Fruit fly (Drosophila melanogaster) whole organism, prepupa: Measurements from ENCODE around the gene CG17570.

ENCODE experiments used
- Blimp-1 ChIP-seq: fragments of 200-800 bp; sonication (Bioruptor generic); optimal IDR thresholded peaks from 3 replicates; lab custom pipeline; 2017; ENCODE audit warnings: missing biosample characterization, missing genetic modification characterization, mild to moderate bottlenecking, moderate library complexity, missing genetic modification reagents
- CG10631 ChIP-seq: fragments of 200-800 bp; sonication (Bioruptor generic); optimal IDR thresholded peaks from 2 replicates; lab custom pipeline; 2016; ENCODE audit warnings: missing biosample characterization, missing genetic modification characterization
- CG10669 ChIP-seq: fragments of 200-800 bp; sonication (Bioruptor generic); optimal IDR thresholded peaks from 3 replicates; lab custom pipeline; 2018; ENCODE audit warnings: missing biosample characterization, mild to moderate bottlenecking, missing genetic modification characterization, moderate library complexity
- CG11294 ChIP-seq: fragments of 200-800 bp; sonication (Bioruptor generic); IDR thresholded peaks from 2 replicates; pipeline ENCODE4 v1.3.6; 2022; ENCODE audit warnings: missing biosample characterization, missing genetic modification characterization
- CG11902 ChIP-seq: fragments of 200-800 bp; sonication (Bioruptor generic); optimal IDR thresholded peaks from 3 replicates; lab custom pipeline; 2016; ENCODE audit warnings: missing biosample characterization, missing genetic modification characterization
- CG15336 ChIP-seq: fragments of 200-800 bp; sonication (Bioruptor generic); IDR thresholded peaks from 2 replicates; pipeline ENCODE4 v1.3.6; 2022; ENCODE audit warnings: missing biosample characterization, missing genetic modification characterization
- CG1621 ChIP-seq: fragments of 200-800 bp; sonication (Bioruptor generic); optimal IDR thresholded peaks from 3 replicates; lab custom pipeline; 2018; ENCODE audit warnings: missing biosample characterization, mild to moderate bottlenecking, missing genetic modification characterization
- CG16779 ChIP-seq: fragments of 200-800 bp; sonication (Bioruptor generic); optimal IDR thresholded peaks from 3 replicates; lab custom pipeline; 2017; ENCODE audit warnings: missing biosample characterization, mild to moderate bottlenecking, missing genetic modification characterization
- CG31627 ChIP-seq: fragments of 200-800 bp; sonication (Bioruptor generic); optimal IDR thresholded peaks from 3 replicates; lab custom pipeline; 2016; ENCODE audit warnings: missing biosample characterization, missing genetic modification characterization
- CG32006 ChIP-seq: fragments of 200-800 bp; sonication (Bioruptor generic); optimal IDR thresholded peaks from 3 replicates; lab custom pipeline; 2017; ENCODE audit warnings: missing biosample characterization, mild to moderate bottlenecking, missing genetic modification characterization
- CG3919 ChIP-seq: fragments of 200-800 bp; sonication (Bioruptor generic); optimal IDR thresholded peaks from 3 replicates; lab custom pipeline; 2016; ENCODE audit warnings: missing biosample characterization, missing genetic modification characterization
- CG6163 ChIP-seq: fragments of 200-800 bp; sonication (Bioruptor generic); IDR thresholded peaks from 3 replicates; pipeline ENCODE4 v1.3.6; 2022; ENCODE audit warnings: missing biosample characterization, missing genetic modification characterization
- CG6276 ChIP-seq: fragments of 200-800 bp; sonication (Bioruptor generic); optimal IDR thresholded peaks from 2 replicates; lab custom pipeline; 2017; ENCODE audit warnings: missing biosample characterization, mild to moderate bottlenecking, missing genetic modification characterization
- CG6808 ChIP-seq: fragments of 200-800 bp; sonication (Bioruptor generic); optimal IDR thresholded peaks from 3 replicates; lab custom pipeline; 2017; ENCODE audit warnings: missing biosample characterization, missing genetic modification characterization, mild to moderate bottlenecking, moderate library complexity, missing genetic modification reagents
- CG6854 ChIP-seq: fragments of 200-800 bp; sonication (Bioruptor generic); optimal IDR thresholded peaks from 2 replicates; lab custom pipeline; 2017; ENCODE audit warnings: missing biosample characterization, mild to moderate bottlenecking, missing genetic modification characterization
- CG7368 ChIP-seq: fragments of 200-800 bp; sonication (Bioruptor generic); optimal IDR thresholded peaks from 3 replicates; lab custom pipeline; 2016; ENCODE audit warnings: missing biosample characterization, missing genetic modification characterization
- CG8119 ChIP-seq: fragments of 200-800 bp; sonication (Bioruptor generic); IDR thresholded peaks from 3 replicates; pipeline ENCODE4 v1.3.6; 2022; ENCODE audit warnings: missing biosample characterization, missing genetic modification characterization
- CG8319 ChIP-seq: fragments of 200-800 bp; sonication (Bioruptor generic); optimal IDR thresholded peaks from 3 replicates; lab custom pipeline; 2016; ENCODE audit warnings: missing biosample characterization, missing genetic modification characterization
- CG8632 ChIP-seq: fragments of 200-800 bp; sonication (Bioruptor generic); optimal IDR thresholded peaks from 3 replicates; lab custom pipeline; 2016; ENCODE audit warnings: missing biosample characterization, missing genetic modification characterization
- CG9139 ChIP-seq: fragments of 200-800 bp; sonication (Bioruptor generic); optimal IDR thresholded peaks from 3 replicates; lab custom pipeline; 2017; ENCODE audit warnings: missing biosample characterization, mild to moderate bottlenecking, missing genetic modification characterization
- Eip75B ChIP-seq: fragments of 200-800 bp; sonication (Bioruptor generic); optimal IDR thresholded peaks from 3 replicates; lab custom pipeline; 2016; ENCODE audit warnings: missing biosample characterization, missing genetic modification characterization
- Eip78C ChIP-seq: fragments of 200-800 bp; sonication (Bioruptor generic); peaks from one replicate; lab custom pipeline; 2016; ENCODE audit warnings: missing biosample characterization, missing genetic modification characterization
- Ets21C ChIP-seq: fragments of 200-800 bp; sonication (Bioruptor generic); optimal IDR thresholded peaks from 3 replicates; lab custom pipeline; 2016; ENCODE audit warnings: missing biosample characterization, missing genetic modification characterization
- Ets96B ChIP-seq: fragments of 200-800 bp; optimal IDR thresholded peaks from 2 replicates; lab custom pipeline; 2019; ENCODE audit warnings: missing biosample characterization, mild to moderate bottlenecking, missing genetic modification characterization, moderate library complexity
- Hr39 ChIP-seq: fragments of 200-800 bp; sonication (Bioruptor generic); optimal IDR thresholded peaks from 2 replicates; lab custom pipeline; 2016; ENCODE audit warnings: missing biosample characterization, missing genetic modification characterization
- Lpt ChIP-seq: fragments of 200-800 bp; sonication (Bioruptor generic); optimal IDR thresholded peaks from 3 replicates; lab custom pipeline; 2016; ENCODE audit warnings: missing biosample characterization, missing genetic modification characterization
- Met ChIP-seq: fragments of 200-800 bp; sonication (Bioruptor generic); optimal IDR thresholded peaks from 3 replicates; lab custom pipeline; 2016; ENCODE audit warnings: missing biosample characterization, missing genetic modification characterization
- OdsH ChIP-seq: fragments of 200-800 bp; sonication (Bioruptor generic); optimal IDR thresholded peaks from 3 replicates; lab custom pipeline; 2016; ENCODE audit warnings: missing biosample characterization, missing genetic modification characterization
- Smox ChIP-seq: fragments of 200-800 bp; sonication (Bioruptor generic); optimal IDR thresholded peaks from 3 replicates; lab custom pipeline; 2016; ENCODE audit warnings: missing biosample characterization, missing genetic modification characterization
- Sox102F ChIP-seq: fragments of 200-800 bp; sonication (Bioruptor generic); optimal IDR thresholded peaks from 2 replicates; lab custom pipeline; 2016; ENCODE audit warnings: missing biosample characterization, mild to moderate bottlenecking, missing genetic modification characterization
- Sox15 ChIP-seq: fragments of 200-800 bp; sonication (Bioruptor generic); optimal IDR thresholded peaks from 3 replicates; lab custom pipeline; 2016; ENCODE audit warnings: missing biosample characterization, missing genetic modification characterization
- acj6 ChIP-seq: fragments of 200-800 bp; sonication (Bioruptor generic); optimal IDR thresholded peaks from 3 replicates; lab custom pipeline; 2016; ENCODE audit warnings: missing biosample characterization, missing genetic modification characterization
- cyc ChIP-seq: fragments of 200-800 bp; sonication (Bioruptor generic); optimal IDR thresholded peaks from 3 replicates; lab custom pipeline; 2016; ENCODE audit warnings: missing biosample characterization, missing genetic modification characterization
- dac ChIP-seq: fragments of 200-800 bp; sonication (Bioruptor generic); optimal IDR thresholded peaks from 2 replicates; lab custom pipeline; 2017; ENCODE audit warnings: missing biosample characterization, mild to moderate bottlenecking, missing genetic modification characterization
- dsx ChIP-seq: fragments of 200-800 bp; optimal IDR thresholded peaks from 3 replicates; lab custom pipeline; 2019; ENCODE audit warnings: missing biosample characterization, mild to moderate bottlenecking, missing genetic modification characterization, moderate library complexity; ENCODE audit not compliant: poor library complexity, severe bottlenecking
- eg ChIP-seq: fragments of 200-800 bp; sonication (Bioruptor generic); IDR thresholded peaks from 3 replicates; pipeline ENCODE4 v1.3.6; 2022; ENCODE audit warnings: missing biosample characterization, missing genetic modification characterization
- esn ChIP-seq: fragments of 200-800 bp; sonication (Bioruptor generic); optimal IDR thresholded peaks from 2 replicates; lab custom pipeline; 2016; ENCODE audit warnings: missing biosample characterization, mild to moderate bottlenecking, missing genetic modification characterization, moderate library complexity
- fd59A ChIP-seq: fragments of 200-800 bp; sonication (Bioruptor generic); optimal IDR thresholded peaks from 2 replicates; lab custom pipeline; 2017; ENCODE audit warnings: missing biosample characterization, mild to moderate bottlenecking, missing genetic modification characterization, missing genetic modification reagents
- fd85E ChIP-seq: fragments of 200-800 bp; sonication (Bioruptor generic); optimal IDR thresholded peaks from 3 replicates; lab custom pipeline; 2016; ENCODE audit warnings: missing biosample characterization, missing genetic modification characterization
- fkh ChIP-seq: fragments of 200-800 bp; sonication (Bioruptor generic); optimal IDR thresholded peaks from 3 replicates; lab custom pipeline; 2017; ENCODE audit warnings: missing biosample characterization, mild to moderate bottlenecking, missing genetic modification characterization, moderate library complexity
- lz ChIP-seq: fragments of 200-800 bp; sonication (Bioruptor generic); optimal IDR thresholded peaks from 3 replicates; lab custom pipeline; 2016; ENCODE audit warnings: missing biosample characterization, missing genetic modification characterization
- spab ChIP-seq: fragments of 200-800 bp; sonication (Bioruptor generic); optimal IDR thresholded peaks from 2 replicates; lab custom pipeline; 2017; ENCODE audit warnings: missing biosample characterization, mild to moderate bottlenecking, missing genetic modification characterization, missing genetic modification reagents
- ss ChIP-seq, 2 experiments: fragments of 200-800 bp; sonication (Bioruptor generic); optimal IDR thresholded peaks; 2 replicates in 1 of 2; 3 replicates in 1 of 2; lab custom pipeline; 2017 to 2018; ENCODE audit warnings: mild to moderate bottlenecking in 2 of 2, missing biosample characterization in 2 of 2, missing genetic modification characterization in 2 of 2, moderate library complexity in 1 of 2
- svp ChIP-seq: fragments of 200-800 bp; sonication (Bioruptor generic); peaks from one replicate; lab custom pipeline; 2016; ENCODE audit warnings: missing biosample characterization, missing genetic modification characterization
- vri ChIP-seq: fragments of 200-800 bp; sonication (Bioruptor generic); optimal IDR thresholded peaks from 3 replicates; lab custom pipeline; 2016; ENCODE audit warnings: missing biosample characterization, mild to moderate bottlenecking, missing genetic modification characterization

The CG17570 gene

dm6 chr2L:20310751-20311387 is 46.6 kb upstream of the CG17570 start, which contains the start of gene spir (continued):
- TF ChIP-seq CG11902 (no peak), CG6276 (GFP tag; lab: Kevin White, UChicago) (peak; percentile 12), OdsH (GFP tag; lab: Kevin White, UChicago) (no peak), ss (GFP tag; optimal IDR thresholded peaks at IDR 0.05; lab: Kevin White, UChicago) (peak; percentile 23 to 45), CG32006 (GFP tag; lab: Kevin White, UChicago) (peak; percentile 10), CG6854 (GFP tag; lab: Kevin White, UChicago) (peak; percentile 65)

dm6 chr2L:20296946-20297345 is 32.7 kb upstream of the CG17570 start:
- TF ChIP-seq CG6808 (GFP tag; lab: Kevin White, UChicago), result no peak
- TF ChIP-seq Blimp-1 (GFP tag; lab: Kevin White, UChicago), result peak; percentile 98
- no peak for TF ChIP-seq Eip75B (GFP tag; lab: Kevin White, UChicago)
- peak; percentile 14 for TF ChIP-seq Eip78C
- no peak for TF ChIP-seq fd85E
- peak; percentile 47 for TF ChIP-seq svp
- no peak for TF ChIP-seq ss (GFP tag; optimal IDR thresholded peaks at IDR 0.05; lab: Kevin White, UChicago)
- TF ChIP-seq CG15336 (GFP tag; lab: Robert Waterston, UW), result no peak
- peak; percentile 6 for TF ChIP-seq Met (GFP tag; lab: Kevin White, UChicago)
- TF ChIP-seq cyc, result no peak
- TF ChIP-seq Smox (GFP tag; lab: Kevin White, UChicago), result no peak
- TF ChIP-seq vri, result no peak
- TF ChIP-seq CG16779 (tag; lab: Kevin White, UChicago), result no peak
- TF ChIP-seq fd59A (GFP tag; lab: Kevin White, UChicago), result no peak
- no peak for TF ChIP-seq CG3919 (GFP tag; lab: Kevin White, UChicago)
- no peak for TF ChIP-seq CG8632 (GFP tag; lab: Kevin White, UChicago)
- TF ChIP-seq Ets21C (GFP tag; lab: Kevin White, UChicago), result no peak
- no peak for TF ChIP-seq CG1621
- TF ChIP-seq CG7368 (GFP tag; lab: Kevin White, UChicago), result no peak
- no peak for TF ChIP-seq Sox102F (GFP tag; lab: Kevin White, UChicago)
- no peak for TF ChIP-seq CG6163 (GFP tag; lab: Robert Waterston, UW)
- no peak for TF ChIP-seq eg (GFP tag; lab: Robert Waterston, UW)
- TF ChIP-seq CG10669 (GFP tag; lab: Kevin White, UChicago), result no peak
- TF ChIP-seq CG32006 (GFP tag; lab: Kevin White, UChicago), result no peak
- TF ChIP-seq Lpt (GFP tag; lab: Kevin White, UChicago), result no peak
- no peak for TF ChIP-seq OdsH (GFP tag; lab: Kevin White, UChicago)
- no peak for TF ChIP-seq lz (GFP tag; lab: Kevin White, UChicago)
- no peak for TF ChIP-seq fkh
- no peak for TF ChIP-seq CG8119

- no peak for TF ChIP-seq Hr39
- TF ChIP-seq dsx (GFP tag; lab: Kevin White, UChicago), result no peak
- TF ChIP-seq CG16779 (tag; lab: Kevin White, UChicago), result no peak
- TF ChIP-seq CG6808 (GFP tag; lab: Kevin White, UChicago), result no peak
- TF ChIP-seq Lpt (GFP tag; lab: Kevin White, UChicago), result peak; percentile 40
- TF ChIP-seq dac (GFP tag; lab: Kevin White, UChicago), result peak; percentile 79
- peak; percentile 87 for TF ChIP-seq CG32006 (GFP tag; lab: Kevin White, UChicago)
- no peak for TF ChIP-seq fkh
- peak; percentile 19 for TF ChIP-seq acj6 (GFP tag; lab: Kevin White, UChicago)
- TF ChIP-seq OdsH (GFP tag; lab: Kevin White, UChicago), result peak; percentile 49
- peak; percentile 8 for TF ChIP-seq CG10631
- TF ChIP-seq CG11294 (GFP tag; lab: Robert Waterston, UW), result no peak
- no peak for TF ChIP-seq esn (GFP tag; lab: Kevin White, UChicago)
- TF ChIP-seq eg (GFP tag; lab: Robert Waterston, UW), result peak; percentile 73; the same call in 1 of the 3 replicates
- TF ChIP-seq spab, result no peak
- TF ChIP-seq CG3919 (GFP tag; lab: Kevin White, UChicago), result peak; percentile 43
- no peak for TF ChIP-seq Met (GFP tag; lab: Kevin White, UChicago)
- no peak for TF ChIP-seq fd85E
- TF ChIP-seq CG9139 (GFP tag; lab: Kevin White, UChicago), result no peak
- TF ChIP-seq CG11902, result peak; percentile 16
- no peak for TF ChIP-seq CG8319 (GFP tag; lab: Kevin White, UChicago)
- TF ChIP-seq fd59A (GFP tag; lab: Kevin White, UChicago), result no peak
- no peak for TF ChIP-seq Sox15 (GFP tag; lab: Kevin White, UChicago)
- peak; percentile 30 for TF ChIP-seq Ets96B (tag; lab: Kevin White, UChicago)
- TF ChIP-seq CG6163 (GFP tag; lab: Robert Waterston, UW), result peak; percentile 58; the same call in 2 of the 3 replicates
- peak; percentile 1 for TF ChIP-seq Eip75B (GFP tag; lab: Kevin White, UChicago)
- TF ChIP-seq CG31627 (GFP tag; lab: Kevin White, UChicago), result no peak
- TF ChIP-seq CG10669 (GFP tag; lab: Kevin White, UChicago), result no peak
These were observed 31.6 kb upstream of the CG17570 start for dm6 chr2L:20295860-20296259.
